Fruit fly (Drosophila melanogaster) whole organism, wandering third instar larva: Measurements from ENCODE around the gene CG6470.

Experiments used
- Abd-B ChIP-seq: fragments of >200 bp; optimal IDR thresholded peaks from 2 replicates; lab custom pipeline; 2017; ENCODE audit warnings: missing biosample characterization, missing genetic modification characterization
- CG32264 ChIP-seq: fragments of 200-800 bp; sonication (Bioruptor generic); optimal IDR thresholded peaks from 2 replicates; lab custom pipeline; 2016; ENCODE audit warnings: missing biosample characterization, missing genetic modification characterization
- CrebA ChIP-seq: fragments of 200-800 bp; sonication (Bioruptor generic); optimal IDR thresholded peaks from 2 replicates; lab custom pipeline; 2016; ENCODE audit warnings: missing biosample characterization, mild to moderate bottlenecking, missing genetic modification characterization, borderline replicate concordance
- Dfd ChIP-seq: fragments of >200 bp; optimal IDR thresholded peaks from 2 replicates; lab custom pipeline; 2017; ENCODE audit warnings: missing biosample characterization, missing genetic modification characterization
- Dif ChIP-seq: fragments of 200-275, 200-300 bp; sonication (Bioruptor generic); optimal IDR thresholded peaks from 2 replicates; lab custom pipeline; 2018; ENCODE audit warnings: missing biosample characterization, missing genetic modification characterization; ENCODE audit not compliant: partially characterized antibody
- GATAd ChIP-seq: sonication (Bioruptor generic); optimal IDR thresholded peaks from 2 replicates; lab custom pipeline; 2016; ENCODE audit warnings: missing biosample characterization, missing genetic modification characterization
- HLH106 ChIP-seq: fragments of 200-800 bp; optimal IDR thresholded peaks from 3 replicates; lab custom pipeline; 2019; ENCODE audit warnings: missing biosample characterization, mild to moderate bottlenecking, missing genetic modification characterization, moderate library complexity
- Hnf4 ChIP-seq: fragments of 200-800 bp; sonication (Bioruptor generic); optimal IDR thresholded peaks from 2 replicates; lab custom pipeline; 2016; ENCODE audit warnings: missing biosample characterization, mild to moderate bottlenecking, missing genetic modification characterization
- Hr78 ChIP-seq: fragments of >200 bp; optimal IDR thresholded peaks from 2 replicates; lab custom pipeline; 2017; ENCODE audit warnings: missing biosample characterization, missing genetic modification characterization
- Hr83 ChIP-seq: fragments of 200-300 bp; sonication (Bioruptor generic); optimal IDR thresholded peaks from 2 replicates; lab custom pipeline; 2016; ENCODE audit warnings: missing biosample characterization, mild to moderate bottlenecking, missing genetic modification characterization, moderate library complexity; ENCODE audit not compliant: poor library complexity, severe bottlenecking
- Mio ChIP-seq: sonication (Bioruptor generic); optimal IDR thresholded peaks from 2 replicates; lab custom pipeline; 2016; ENCODE audit warnings: missing biosample characterization, missing genetic modification characterization
- Myc ChIP-seq: fragments of >200 bp; optimal IDR thresholded peaks from 2 replicates; lab custom pipeline; 2017
- N ChIP-seq: fragments of >200 bp; optimal IDR thresholded peaks from 2 replicates; lab custom pipeline; 2018; ENCODE audit warnings: missing biosample characterization, missing external identifiers, missing genetic modification characterization
- OdsH ChIP-seq: fragments of 200-800 bp; sonication (Bioruptor generic); optimal IDR thresholded peaks from 2 replicates; lab custom pipeline; 2016; ENCODE audit warnings: missing biosample characterization, mild to moderate bottlenecking, missing genetic modification characterization
- Rel ChIP-seq, 2 experiments: fragments of 200-800 bp; sonication (Bioruptor generic) in 1 of 2; optimal IDR thresholded peaks; 2 replicates in 1 of 2; 3 replicates in 1 of 2; lab custom pipeline; 2016 to 2019; ENCODE audit warnings: mild to moderate bottlenecking in 2 of 2, missing biosample characterization in 2 of 2, missing genetic modification characterization in 2 of 2, moderate library complexity in 1 of 2
- Sp1 ChIP-seq: fragments of 200-800 bp; sonication (Bioruptor generic); optimal IDR thresholded peaks from 3 replicates; lab custom pipeline; 2019; ENCODE audit warnings: missing biosample characterization, mild to moderate bottlenecking, missing genetic modification characterization, moderate library complexity
- Vsx2 ChIP-seq: fragments of 200-300, 225-300 bp; sonication (Bioruptor generic); optimal IDR thresholded peaks from 2 replicates; lab custom pipeline; 2018; ENCODE audit warnings: missing biosample characterization, missing genetic modification characterization; ENCODE audit not compliant: partially characterized antibody
- br ChIP-seq: fragments of 200-800 bp; sonication (Bioruptor generic); optimal IDR thresholded peaks from 2 replicates; lab custom pipeline; 2016; ENCODE audit warnings: missing biosample characterization, missing genetic modification characterization
- brk ChIP-seq: fragments of 200-800 bp; sonication (Bioruptor generic); optimal IDR thresholded peaks from 2 replicates; lab custom pipeline; 2016; ENCODE audit warnings: missing biosample characterization, mild to moderate bottlenecking, missing genetic modification characterization
- dl ChIP-seq, 2 experiments: fragments of 175-275, 200-275 bp in 1 of 2; fragments of 200-275 bp in 1 of 2; sonication (Bioruptor generic); optimal IDR thresholded peaks; lab custom pipeline; 2018; ENCODE audit warnings: mild to moderate bottlenecking in 2 of 2, missing biosample characterization in 2 of 2, missing genetic modification characterization in 2 of 2, moderate library complexity in 2 of 2; ENCODE audit not compliant: partially characterized antibody in 2 of 2, insufficient read depth in 1 of 2
- dmrt93B ChIP-seq: fragments of 200-800 bp; sonication (Bioruptor generic); optimal IDR thresholded peaks from 2 replicates; lab custom pipeline; 2018; ENCODE audit warnings: missing biosample characterization, mild to moderate bottlenecking, missing genetic modification characterization
- ey ChIP-seq: fragments of 200-800 bp; sonication (Bioruptor generic); optimal IDR thresholded peaks from 2 replicates; lab custom pipeline; 2016; ENCODE audit warnings: missing biosample characterization, missing genetic modification characterization
- foxo ChIP-seq, 2 experiments: fragments of 200-800 bp; sonication (Bioruptor generic); optimal IDR thresholded peaks; 2 replicates in 1 of 2; 3 replicates in 1 of 2; lab custom pipeline; 2016 to 2017; ENCODE audit warnings: missing biosample characterization in 2 of 2, missing genetic modification characterization in 2 of 2
- fru ChIP-seq: fragments of 200-800 bp; sonication (Bioruptor generic); optimal IDR thresholded peaks from 3 replicates; lab custom pipeline; 2016; ENCODE audit warnings: missing biosample characterization, mild to moderate bottlenecking, missing genetic modification characterization
- h ChIP-seq: fragments of 200-800 bp; sonication (Bioruptor generic); optimal IDR thresholded peaks from 3 replicates; lab custom pipeline; 2016; ENCODE audit warnings: missing biosample characterization, mild to moderate bottlenecking, missing genetic modification characterization
- jim ChIP-seq: fragments of 175-275, 200-325 bp; sonication (Bioruptor generic); optimal IDR thresholded peaks from 2 replicates; lab custom pipeline; 2016; ENCODE audit warnings: missing biosample characterization, mild to moderate bottlenecking, missing genetic modification characterization
- pan ChIP-seq: fragments of >200 bp; optimal IDR thresholded peaks from 2 replicates; lab custom pipeline; 2017
- psq ChIP-seq: fragments of 200-800 bp; sonication (Bioruptor generic); optimal IDR thresholded peaks from 3 replicates; lab custom pipeline; 2017; ENCODE audit warnings: missing biosample characterization, mild to moderate bottlenecking, missing genetic modification characterization, moderate library complexity
- rgr ChIP-seq: fragments of 200-800 bp; sonication (Bioruptor generic); optimal IDR thresholded peaks from 3 replicates; lab custom pipeline; 2016; ENCODE audit warnings: missing biosample characterization, mild to moderate bottlenecking, missing genetic modification characterization
- sage ChIP-seq: fragments of 200-800 bp; sonication (Bioruptor generic); optimal IDR thresholded peaks from 2 replicates; lab custom pipeline; 2016; ENCODE audit warnings: missing biosample characterization, mild to moderate bottlenecking, missing genetic modification characterization
- sv ChIP-seq: fragments of 200-800 bp; sonication (Bioruptor generic); optimal IDR thresholded peaks from 3 replicates; lab custom pipeline; 2016; ENCODE audit warnings: missing biosample characterization, missing genetic modification characterization
- tai ChIP-seq: sonication (Bioruptor generic); optimal IDR thresholded peaks from 2 replicates; lab custom pipeline; 2016; ENCODE audit warnings: missing biosample characterization, missing genetic modification characterization
- usp ChIP-seq: fragments of >200 bp; optimal IDR thresholded peaks from 2 replicates; lab custom pipeline; 2017; ENCODE audit warnings: missing biosample characterization, missing genetic modification characterization
- woc ChIP-seq: sonication (Bioruptor generic); optimal IDR thresholded peaks from 2 replicates; lab custom pipeline; 2016; ENCODE audit warnings: missing biosample characterization, mild to moderate bottlenecking, missing genetic modification characterization

Gene CG6470

DNA sequence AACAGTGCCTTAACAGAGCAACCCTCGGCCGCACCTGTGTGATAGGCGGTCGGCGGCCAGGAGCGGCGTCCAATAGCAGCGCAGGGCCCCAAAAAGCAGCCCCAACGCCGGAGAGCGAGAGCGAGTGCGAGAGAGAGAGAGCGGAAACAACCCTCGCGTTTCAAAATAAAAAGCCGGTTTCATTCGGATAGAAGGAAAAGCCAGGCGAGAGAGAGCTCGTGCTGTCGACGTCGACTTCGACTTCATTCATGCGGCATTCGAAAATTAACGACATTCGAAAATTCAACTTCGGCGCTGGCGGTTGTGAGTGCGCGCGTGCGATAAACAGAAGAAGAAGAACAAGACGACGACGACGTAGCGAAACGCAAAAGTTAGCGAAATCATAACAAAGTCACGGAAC lies 19.7 kb upstream of the CG6470 start:
- TF ChIP-seq Sp1 (GFP tag; lab: Kevin White, UChicago) (no peak), tai (no peak), dl (GFP tag; optimal IDR thresholded peaks at IDR 0.05; lab: Kevin White, UChicago; ENCODE audit: insufficient read depth in 1 of 2, partially characterized antibody in 2 of 2) (peak; percentile 63 to 72), rgr (GFP tag; lab: Kevin White, UChicago) (no peak), ey (no peak), Vsx2 (GFP tag; lab: Kevin White, UChicago) (peak; percentile 50), foxo (GFP tag; optimal IDR thresholded peaks at IDR 0.05; lab: Kevin White, UChicago) (no peak), usp (no peak), Dif (GFP tag; lab: Kevin White, UChicago) (peak; percentile 84), Rel (GFP tag; optimal IDR thresholded peaks at IDR 0.05; lab: Kevin White, UChicago) (no peak), Rel (tag; optimal IDR thresholded peaks at IDR 0.05; lab: Kevin White, UChicago) (no peak), h (no peak), OdsH (GFP tag; lab: Kevin White, UChicago) (no peak), CG32264 (GFP tag; lab: Kevin White, UChicago) (no peak)

DNA sequence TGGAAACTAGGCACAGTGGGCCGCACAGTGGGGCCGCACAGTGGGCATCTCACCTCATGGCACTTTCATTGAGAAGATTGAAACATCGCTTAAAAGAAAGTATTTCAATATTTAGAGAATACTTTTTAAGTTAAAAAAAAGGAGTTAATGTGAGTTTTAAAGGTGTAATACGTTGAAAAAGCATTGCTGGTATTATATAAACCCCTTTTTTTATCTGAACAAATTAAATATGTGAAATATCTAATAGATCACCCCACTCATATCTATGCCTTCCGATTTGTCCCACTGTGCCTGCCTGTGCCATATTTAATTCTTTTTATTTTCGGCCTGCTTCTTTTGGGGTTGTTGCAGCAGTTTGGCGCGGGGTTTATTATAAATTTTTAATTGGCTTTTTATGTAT lies 18.6 kb upstream of the CG6470 start:
- TF ChIP-seq rgr (GFP tag; lab: Kevin White, UChicago) (peak; percentile 40), Sp1 (GFP tag; lab: Kevin White, UChicago) (peak; percentile 28), fru (peak; percentile 31), Dfd (GFP tag; lab: Kevin White, UChicago) (no peak), h (peak; percentile 15), br (GFP tag; lab: Kevin White, UChicago) (no peak), CrebA (GFP tag; lab: Kevin White, UChicago) (no peak), OdsH (GFP tag; lab: Kevin White, UChicago) (peak; percentile 20), woc (GFP tag; lab: Kevin White, UChicago) (no peak), Vsx2 (GFP tag; lab: Kevin White, UChicago) (no peak), sv (GFP tag; lab: Kevin White, UChicago) (no peak), Hr78 (no peak), ey (peak; percentile 32), psq (GFP tag; lab: Kevin White, UChicago) (peak; percentile 2), tai (no peak), jim (GFP tag; lab: Kevin White, UChicago) (no peak), CG32264 (GFP tag; lab: Kevin White, UChicago) (no peak), sage (GFP tag; lab: Kevin White, UChicago) (no peak), foxo (GFP tag; optimal IDR thresholded peaks at IDR 0.05; lab: Kevin White, UChicago) (peak in 1 of 2 experiments; percentile 31), HLH106 (tag; lab: Kevin White, UChicago) (peak; percentile 19)

DNA sequence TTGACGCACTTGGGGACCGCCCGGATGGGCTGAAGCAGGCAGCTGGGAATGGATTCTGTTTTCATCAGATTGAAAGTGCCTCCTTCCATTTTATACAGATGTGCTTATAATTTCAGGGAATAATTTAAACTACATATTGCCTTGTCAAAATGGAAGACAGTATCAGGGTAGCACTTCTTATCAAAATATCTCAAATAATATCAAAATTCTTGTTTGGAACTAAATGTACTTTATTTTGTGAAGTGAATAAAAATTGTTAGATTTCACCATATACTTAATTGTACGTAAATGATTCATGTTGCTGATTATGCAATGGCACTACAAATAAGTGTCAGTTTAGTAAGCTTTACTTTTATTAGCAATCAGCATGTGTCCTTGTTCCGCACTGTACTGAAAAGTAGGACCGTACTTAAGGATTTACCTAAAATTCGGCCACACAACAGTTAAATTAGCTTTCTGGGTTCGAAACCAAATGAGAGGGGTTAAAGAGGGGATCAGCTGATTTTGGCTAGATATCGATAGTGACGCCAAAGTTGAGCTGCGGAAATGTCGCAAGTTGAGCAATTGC lies 13.6 kb upstream of the CG6470 start, which contains the start of the genes CG15042 and CG15047:
TSS of gene CG15042 (minus strand) at position 101 of the 568 bp plus-strand sequence.
TSS of gene CG15047 (plus strand) at position 518 of the 568 bp plus-strand sequence.
- TF ChIP-seq h, result no peak
- no peak for TF ChIP-seq woc (GFP tag; lab: Kevin White, UChicago)
- TF ChIP-seq Sp1 (GFP tag; lab: Kevin White, UChicago), result no peak
- no peak for TF ChIP-seq CrebA (GFP tag; lab: Kevin White, UChicago)
- TF ChIP-seq OdsH (GFP tag; lab: Kevin White, UChicago), result no peak
- no peak for TF ChIP-seq Myc (lab: Kevin White, UChicago)
- TF ChIP-seq Hnf4 (GFP tag; lab: Kevin White, UChicago), result no peak
- TF ChIP-seq br (GFP tag; lab: Kevin White, UChicago), result no peak
- TF ChIP-seq Dif (GFP tag; lab: Kevin White, UChicago), result no peak
- no peak for TF ChIP-seq Hr83 (GFP tag; lab: Kevin White, UChicago)
- no peak for TF ChIP-seq Dfd (GFP tag; lab: Kevin White, UChicago)
- TF ChIP-seq Abd-B, result no peak
- no peak for TF ChIP-seq CG32264 (GFP tag; lab: Kevin White, UChicago)
- no peak for TF ChIP-seq jim (GFP tag; lab: Kevin White, UChicago)
- no peak for TF ChIP-seq foxo (GFP tag; optimal IDR thresholded peaks at IDR 0.05; lab: Kevin White, UChicago)

DNA sequence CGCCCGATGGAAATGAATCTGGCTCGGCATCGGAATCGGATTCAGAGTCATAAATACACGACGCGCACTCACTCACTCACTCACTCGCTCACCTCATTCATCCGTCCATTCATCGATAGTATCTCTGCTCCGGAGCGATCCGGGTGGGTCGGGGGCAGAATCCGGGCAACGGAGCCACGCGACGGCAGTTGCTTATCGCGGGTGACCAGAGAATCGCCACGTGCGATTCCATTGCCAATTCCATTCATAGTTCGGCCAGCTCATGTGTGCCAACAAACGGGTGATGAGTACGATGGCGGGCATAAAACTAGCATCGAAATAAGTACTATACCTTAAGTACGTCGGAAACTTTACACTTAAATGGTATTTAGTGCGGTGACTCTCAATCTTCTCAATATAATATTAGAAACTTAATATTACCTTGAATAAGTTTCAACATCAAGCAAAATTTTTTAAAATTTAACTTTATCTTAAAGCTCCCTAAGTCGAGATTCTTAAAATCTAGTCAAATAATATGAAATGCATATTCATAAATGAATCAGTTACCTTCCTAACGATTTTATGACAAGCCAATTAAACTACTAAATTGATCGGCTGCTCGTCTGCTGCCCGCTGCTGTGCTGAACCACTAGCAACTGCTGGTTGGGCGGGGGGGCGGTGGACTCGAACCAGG lies 10.1 kb upstream of the CG6470 start:
- TF ChIP-seq sv (GFP tag; lab: Kevin White, UChicago) (no peak), psq (GFP tag; lab: Kevin White, UChicago) (no peak), CG32264 (GFP tag; lab: Kevin White, UChicago) (no peak), GATAd (no peak), Hr78 (no peak), Abd-B (no peak), dmrt93B (GFP tag; lab: Kevin White, UChicago) (peak; percentile 8), Rel (GFP tag; optimal IDR thresholded peaks at IDR 0.05; lab: Kevin White, UChicago) (no peak), Rel (tag; optimal IDR thresholded peaks at IDR 0.05; lab: Kevin White, UChicago) (no peak), OdsH (GFP tag; lab: Kevin White, UChicago) (no peak), pan (no peak), brk (GFP tag; lab: Kevin White, UChicago) (no peak), Hnf4 (GFP tag; lab: Kevin White, UChicago) (no peak), CrebA (GFP tag; lab: Kevin White, UChicago) (no peak), Hr83 (GFP tag; lab: Kevin White, UChicago) (no peak), usp (no peak), Dfd (GFP tag; lab: Kevin White, UChicago) (no peak), Sp1 (GFP tag; lab: Kevin White, UChicago) (peak; percentile 24), br (GFP tag; lab: Kevin White, UChicago) (peak; percentile 11), h (peak; percentile 1), Mio (GFP tag; lab: Kevin White, UChicago) (no peak), ey (no peak), tai (no peak), HLH106 (tag; lab: Kevin White, UChicago) (peak; percentile 15), fru (peak; percentile 15), N (GFP tag; lab: Kevin White, UChicago) (no peak), Dif (GFP tag; lab: Kevin White, UChicago) (no peak), woc (GFP tag; lab: Kevin White, UChicago) (no peak), jim (GFP tag; lab: Kevin White, UChicago) (no peak)
